Fruit fly (Drosophila melanogaster) whole organism: ENCODE results near the gene WRNexo.

Experiments used
- EcR ChIP-seq, 2 experiments: fragments of >200 bp; optimal IDR thresholded peaks; 2 replicates each; lab custom pipeline; 2017; ENCODE audit warnings: missing biosample characterization in 2 of 2, missing genetic modification characterization in 2 of 2, missing genetic modification reagents in 2 of 2
- pan ChIP-seq: fragments of >200 bp; optimal IDR thresholded peaks from 2 replicates; lab custom pipeline; 2017
- psq ChIP-seq: fragments of >200 bp; optimal IDR thresholded peaks from 2 replicates; lab custom pipeline; 2017

DNA sequence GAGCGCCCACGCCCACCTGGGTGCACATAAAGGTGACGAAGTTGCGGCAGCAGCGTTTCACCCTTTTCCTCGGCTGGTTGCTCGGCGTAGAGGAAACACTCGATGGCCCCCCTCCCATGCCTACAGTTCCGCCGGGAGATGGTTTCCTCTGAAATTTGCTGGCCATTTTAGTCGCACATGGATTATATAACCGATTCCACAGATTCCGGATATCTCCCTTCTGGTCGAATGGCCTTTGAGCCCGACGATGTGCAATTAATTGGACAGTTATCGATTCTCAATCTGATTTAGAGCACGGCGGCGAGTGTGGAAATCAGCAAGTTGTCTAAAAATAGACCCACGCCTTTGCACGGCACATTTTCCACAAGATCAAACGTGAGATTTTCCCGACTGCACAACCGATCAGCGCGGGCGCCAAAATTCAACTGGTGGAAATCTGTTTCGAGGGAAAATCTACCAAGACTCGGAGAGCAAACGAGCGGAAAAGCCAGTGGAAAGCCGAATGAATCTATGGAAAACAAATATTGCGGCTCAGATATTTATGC is 45.3 kb upstream of the WRNexo start, which contains the start of gene CG10864:
- TF ChIP-seq pan (no peak), psq (lab: Kevin White, UChicago) (no peak), EcR (GFP tag; optimal IDR thresholded peaks at IDR 0.05; lab: Kevin White, UChicago) (no peak)
